Worm (Caenorhabditis elegans) whole organism, L3 larva: ENCODE results near the gene F13B6.1.

Experiments
- aly-2 ChIP-seq: fragments of 150-350 bp; optimal IDR thresholded peaks from 2 replicates; lab custom pipeline; 2014; ENCODE audit warnings: missing biosample characterization, missing genetic modification characterization
- ceh-82 ChIP-seq: fragments of 150-350 bp; optimal IDR thresholded peaks from 2 replicates; lab custom pipeline; 2014; ENCODE audit warnings: missing biosample characterization, missing genetic modification characterization
- lin-15B ChIP-seq: fragments of 150-350 bp; optimal IDR thresholded peaks from 2 replicates; lab custom pipeline; 2014; ENCODE audit warnings: missing biosample characterization, missing genetic modification characterization
- pqm-1 ChIP-seq: fragments of 150-350 bp; optimal IDR thresholded peaks from 2 replicates; lab custom pipeline; 2017; ENCODE audit warnings: missing biosample characterization, missing genetic modification characterization, inconsistent platforms
- ztf-4 ChIP-seq: fragments of 150-350 bp; optimal IDR thresholded peaks from 2 replicates; lab custom pipeline; 2014; ENCODE audit warnings: missing biosample characterization, missing genetic modification characterization

DNA sequence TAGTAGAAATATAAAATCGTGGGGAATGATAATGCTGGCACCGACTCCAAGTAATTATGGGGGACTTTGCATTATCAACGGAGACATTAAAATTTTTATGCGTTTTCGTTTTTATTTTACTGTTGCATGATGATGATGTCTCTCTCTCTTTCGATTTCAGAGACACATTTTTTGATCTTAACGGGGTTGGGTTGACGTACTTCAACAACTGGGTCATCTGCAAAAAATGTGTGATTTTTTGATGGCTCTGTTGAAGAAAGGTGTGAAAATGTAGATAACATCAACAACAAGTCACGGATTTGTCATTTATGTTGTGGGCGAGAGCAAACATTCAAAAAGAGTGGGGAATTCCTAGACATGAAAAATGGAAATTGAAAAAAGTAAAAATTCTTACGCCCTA lies 45.0 kb downstream of the F13B6.1 start, which contains the start of gene F55G1.15:
- TF ChIP-seq aly-2 (tag; lab: Kevin White, UChicago): no peak
- TF ChIP-seq lin-15B: no peak
- TF ChIP-seq ceh-82 (tag; lab: Kevin White, UChicago): no peak
- TF ChIP-seq ztf-4: no peak
- no peak for TF ChIP-seq pqm-1
